Worm (Caenorhabditis elegans): ENCODE data around the gene F22B7.1.

F22B7.1 gene

DNA sequence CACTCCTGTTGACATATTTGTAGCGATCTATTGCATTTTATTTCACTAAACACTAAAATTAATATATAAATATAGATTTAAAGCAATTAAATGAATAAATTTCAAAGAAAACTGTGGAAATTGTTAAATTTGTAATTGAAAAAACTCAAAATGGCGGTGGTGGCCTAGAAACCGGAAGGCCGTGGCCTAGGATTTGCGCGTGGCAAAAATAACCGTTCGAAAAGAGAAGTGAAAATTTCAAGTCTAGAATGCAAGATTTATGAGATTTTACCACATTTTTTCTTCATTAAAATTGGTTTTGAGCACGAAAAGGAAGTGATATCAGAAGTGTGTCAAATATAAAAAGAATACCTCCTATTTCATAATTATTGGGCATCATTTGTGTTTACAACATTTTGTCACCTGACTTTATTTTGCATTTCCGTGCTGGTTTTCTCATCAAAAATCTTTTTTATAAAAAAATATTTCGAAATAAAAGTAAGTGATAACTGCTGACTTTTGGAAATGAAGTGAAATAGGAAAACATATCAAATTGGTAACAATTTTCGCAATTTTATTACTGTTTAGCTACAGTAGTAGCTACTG, 18.6 kb downstream of the F22B7.1 start, which contains the start of gene fli-1:
TSS of gene fli-1 (minus strand) at position 58 of the 585 bp plus-strand sequence.
- TF ChIP-seq nhr-28 (tag; optimal IDR thresholded peaks at IDR 0.05) (no peak), snpc-4 (tag; optimal IDR thresholded peaks at IDR 0.05) (no peak), fos-1 (tag; optimal IDR thresholded peaks at IDR 0.05) (no peak), spr-1 (tag; optimal IDR thresholded peaks at IDR 0.05) (no peak), daf-8 (GFP tag; IDR thresholded peaks at IDR 0.05) (no peak), F44E2.7 (GFP tag; IDR thresholded peaks at IDR 0.05) (no peak), nhr-237 (tag; optimal IDR thresholded peaks at IDR 0.05) (no peak), hmg-1.1 (GFP tag; IDR thresholded peaks at IDR 0.05) (no peak), lin-13 (GFP tag; optimal IDR thresholded peaks at IDR 0.05) (no peak), lin-38 (GFP tag; IDR thresholded peaks at IDR 0.05) (peak; percentile 60), dmd-6 (GFP tag; IDR thresholded peaks at IDR 0.05) (no peak), lin-1 (GFP tag; IDR thresholded peaks at IDR 0.05) (no peak), Y48G9A.11 (GFP tag; IDR thresholded peaks at IDR 0.05) (0 out of 2 replicates have a peak, but pooled peaks have one; percentile 27), ztf-7 (tag; optimal IDR thresholded peaks at IDR 0.05) (no peak), dpl-1 (GFP tag; optimal IDR thresholded peaks at IDR 0.05) (peak; percentile 39), nhr-11 (tag; optimal IDR thresholded peaks at IDR 0.05) (no peak), mes-2 (tag; optimal IDR thresholded peaks at IDR 0.05; ENCODE audit: poor library complexity, severe bottlenecking) (peak; percentile 94), zfp-2 (tag; optimal IDR thresholded peaks at IDR 0.05) (no peak), egl-43 (GFP tag; IDR thresholded peaks at IDR 0.05) (no peak), lsy-2 (tag; optimal IDR thresholded peaks at IDR 0.05) (peak in 1 of 2 experiments; percentile 35), mdt-29 (GFP tag; IDR thresholded peaks at IDR 0.05) (no peak), unc-130 (GFP tag; optimal IDR thresholded peaks at IDR 0.05) (peak; percentile 90), saeg-2 (GFP tag; IDR thresholded peaks at IDR 0.05) (no peak), F37D6.2 (tag; optimal IDR thresholded peaks at IDR 0.05) (no peak), mxl-3 (GFP tag; optimal IDR thresholded peaks at IDR 0.05) (no peak), zip-11 (GFP tag; IDR thresholded peaks at IDR 0.05) (no peak), zip-2 (tag; optimal IDR thresholded peaks at IDR 0.05) (no peak), ceh-28 (tag; optimal IDR thresholded peaks at IDR 0.05) (no peak), nhr-48 (tag; optimal IDR thresholded peaks at IDR 0.05) (no peak), jun-1 (tag; optimal IDR thresholded peaks at IDR 0.05) (no peak), rbr-2 (tag; optimal IDR thresholded peaks at IDR 0.05) (no peak), lim-7 (GFP tag; IDR thresholded peaks at IDR 0.05) (no peak), hif-1 (tag; optimal IDR thresholded peaks at IDR 0.05) (peak in 1 of 2 experiments; percentile 66), egl-27 (tag; optimal IDR thresholded peaks at IDR 0.05) (no peak), mep-1 (tag; optimal IDR thresholded peaks at IDR 0.05) (peak; percentile 7), daf-16 (GFP tag; optimal IDR thresholded peaks at IDR 0.05) (no peak), daf-16 (tag; optimal IDR thresholded peaks at IDR 0.05) (peak; percentile 60), F49E8.2 (tag; optimal IDR thresholded peaks at IDR 0.05; ENCODE audit: borderline replicate concordance) (no peak), lin-29 (GFP tag; IDR thresholded peaks at IDR 0.05) (no peak), hlh-30 (tag; optimal IDR thresholded peaks at IDR 0.05; ENCODE audit: insufficient read depth) (peak; percentile 22), ceh-82 (tag; optimal IDR thresholded peaks at IDR 0.05) (no peak), hlh-11 (tag; optimal IDR thresholded peaks at IDR 0.05) (no peak), attf-4 (tag; optimal IDR thresholded peaks at IDR 0.05) (no peak)

DNA sequence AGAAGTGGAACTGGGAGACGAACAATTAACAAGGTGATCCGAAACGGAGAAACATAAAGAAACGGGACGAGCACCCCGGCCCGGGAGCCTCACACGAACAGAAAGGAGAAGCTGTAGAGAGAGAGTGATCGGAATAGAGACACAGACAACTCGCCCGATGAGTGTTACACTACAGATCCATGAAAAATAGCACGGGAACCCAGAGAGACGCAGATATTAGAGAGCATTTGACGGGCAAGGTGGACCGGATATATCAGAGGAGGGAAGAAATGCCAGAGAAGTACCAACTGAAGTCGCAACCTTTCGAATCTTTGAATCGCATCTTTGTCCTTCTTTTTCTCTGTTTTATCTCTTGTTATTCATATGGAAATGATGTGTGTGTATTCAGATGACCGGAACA, 19.3 kb downstream of the F22B7.1 start, which contains the start of gene anmt-1:
TSS of gene anmt-1 (plus strand) at position 388 of the 400 bp plus-strand sequence.
- TF ChIP-seq lin-29 (GFP tag; IDR thresholded peaks at IDR 0.05) (no peak), mes-2 (tag; optimal IDR thresholded peaks at IDR 0.05; ENCODE audit: poor library complexity, severe bottlenecking) (peak; percentile 45)

All from whole organism, L4 larva.